Worm (Caenorhabditis elegans) whole organism, young adult: ENCODE measurements around the gene srw-60.

ENCODE experiments used
- F10E7.11 ChIP-seq: sonication (generic microtip); optimal IDR thresholded peaks from 2 replicates; lab custom pipeline; 2017; ENCODE audit warnings: mild to moderate bottlenecking, missing genetic modification characterization, moderate library complexity, missing compliant biosample characterization
- F49E8.2 ChIP-seq: sonication (generic microtip); optimal IDR thresholded peaks from 3 replicates; lab custom pipeline; 2017; ENCODE audit warnings: missing genetic modification characterization, mild to moderate bottlenecking, missing compliant biosample characterization, antibody characterized with exemption, moderate library complexity; ENCODE audit not compliant: insufficient read depth
- F52B5.7 ChIP-seq: sonication (generic microtip); optimal IDR thresholded peaks from 2 replicates; lab custom pipeline; 2016; ENCODE audit warnings: mild to moderate bottlenecking, missing genetic modification characterization, missing compliant biosample characterization
- gei-17 ChIP-seq: fragments of 200-800 bp; sonication (Bioruptor generic); optimal IDR thresholded peaks from 2 replicates; lab custom pipeline; 2018; ENCODE audit warnings: mild to moderate bottlenecking, missing genetic modification characterization, missing compliant biosample characterization
- hrde-1 ChIP-seq: sonication (generic microtip); optimal IDR thresholded peaks from 2 replicates; lab custom pipeline; 2016; ENCODE audit warnings: missing genetic modification characterization, mild to moderate bottlenecking, missing compliant biosample characterization, moderate library complexity, missing genotype, missing genetic modification reagents, borderline replicate concordance
- let-607 ChIP-seq, 2 experiments: fragments of 200-800 bp in 1 of 2; sonication (Bioruptor generic) in 1 of 2; sonication (generic microtip) in 1 of 2; optimal IDR thresholded peaks; 2 replicates each; lab custom pipeline; 2016 to 2018; ENCODE audit warnings: mild to moderate bottlenecking in 2 of 2, missing compliant biosample characterization in 2 of 2, missing genetic modification characterization in 2 of 2, moderate library complexity in 2 of 2, missing genotype in 1 of 2
- pha-4 ChIP-seq: fragments of 150-350 bp; sonication (generic microtip); optimal IDR thresholded peaks from 2 replicates; lab custom pipeline; 2014; ENCODE audit warnings: missing biosample characterization, missing genetic modification reagents, missing genetic modification characterization

- TF ChIP-seq F52B5.7 (tag; lab: Kevin White, UChicago) (no peak), pha-4 (tag; lab: Kevin White, UChicago) (no peak), F49E8.2 (no peak), let-607 (tag; optimal IDR thresholded peaks at IDR 0.05; lab: Kevin White, UChicago) (no peak), F10E7.11 (tag; lab: Kevin White, UChicago) (no peak), gei-17 (GFP tag; lab: Kevin White, UChicago) (no peak), hrde-1 (tag; lab: Kevin White, UChicago) (no peak)
Measured at ce11 chrII:2946438-2946837, 12.0 kb upstream of the srw-60 start, which contains the start of gene srw-79.
